Worm (Caenorhabditis elegans): ENCODE measurements around the gene clec-210.

Gene clec-210

ce11 chrV:3118167-3118566, at the start of gene clec-210:
TSS of gene clec-210 (plus strand) at chrV:3118377.
- TF ChIP-seq dmd-6 (GFP tag; IDR thresholded peaks at IDR 0.05) (peak; percentile 50), nhr-28 (tag; optimal IDR thresholded peaks at IDR 0.05) (peak; percentile 92), pqm-1 (tag; optimal IDR thresholded peaks at IDR 0.05) (peak; percentile 52), jun-1 (tag; optimal IDR thresholded peaks at IDR 0.05) (no peak)

ce11 chrV:3069101-3069500, 49.1 kb upstream of the clec-210 start, which contains the start of gene str-40:
TSS of gene str-40 (minus strand) at chrV:3069201.
- TF ChIP-seq nhr-25 (tag; optimal IDR thresholded peaks at IDR 0.05; ENCODE audit: borderline replicate concordance, insufficient read depth) (no peak), pqm-1 (tag; optimal IDR thresholded peaks at IDR 0.05) (no peak), F10B5.3 (tag; optimal IDR thresholded peaks at IDR 0.05) (no peak), nhr-6 (tag; optimal IDR thresholded peaks at IDR 0.05) (no peak), sdz-12 (GFP tag; optimal IDR thresholded peaks at IDR 0.05) (no peak), nhr-77 (tag; optimal IDR thresholded peaks at IDR 0.05) (no peak), saeg-2 (GFP tag; IDR thresholded peaks at IDR 0.05) (no peak)

ce11 chrV:3071548-3071947, 46.6 kb upstream of the clec-210 start, which contains the start of gene C50H11.13:
TSS of gene C50H11.13 (minus strand) at chrV:3071648.
- TF ChIP-seq jun-1 (tag; optimal IDR thresholded peaks at IDR 0.05) (no peak), arid-1 (GFP tag; conservative IDR thresholded peaks at IDR 0.05) (no peak), aly-2 (tag; optimal IDR thresholded peaks at IDR 0.05) (no peak), egl-27 (tag; optimal IDR thresholded peaks at IDR 0.05) (no peak), D1046.2 (GFP tag; IDR thresholded peaks at IDR 0.05) (no peak), nhr-41 (GFP tag; IDR thresholded peaks at IDR 0.05) (no peak), ceh-82 (tag; optimal IDR thresholded peaks at IDR 0.05) (no peak), vab-7 (GFP tag; IDR thresholded peaks at IDR 0.05) (no peak), lir-3 (tag; optimal IDR thresholded peaks at IDR 0.05) (no peak), daf-19 (GFP tag; conservative IDR thresholded peaks at IDR 0.05) (no peak), ces-1 (GFP tag; optimal IDR thresholded peaks at IDR 0.05) (no peak), lim-7 (GFP tag; IDR thresholded peaks at IDR 0.05) (no peak), hlh-11 (tag; optimal IDR thresholded peaks at IDR 0.05) (no peak), lin-29 (GFP tag; IDR thresholded peaks at IDR 0.05) (no peak), snpc-4 (tag; optimal IDR thresholded peaks at IDR 0.05) (no peak), rbr-2 (tag; optimal IDR thresholded peaks at IDR 0.05) (no peak), Y5F2A.4 (GFP tag; optimal IDR thresholded peaks at IDR 0.05) (no peak), set-16 (GFP tag; IDR thresholded peaks at IDR 0.05) (no peak), daf-12 (tag; optimal IDR thresholded peaks at IDR 0.05) (no peak), R02D3.7 (tag; optimal IDR thresholded peaks at IDR 0.05) (no peak)

- TF ChIP-seq unc-62 (GFP tag; optimal IDR thresholded peaks at IDR 0.05 in 1 of 2) (peak in 1 of 2 experiments; percentile 61), unc-62 (tag; optimal IDR thresholded peaks at IDR 0.05) (no peak), hlh-11 (tag; optimal IDR thresholded peaks at IDR 0.05) (no peak)
Measured at ce11 chrV:3080792-3081191, 37.4 kb upstream of the clec-210 start, which contains the start of gene srt-5. TSS of gene srt-5 (minus strand) at chrV:3080892.

ce11 chrV:3081471-3081870, 36.7 kb upstream of the clec-210 start, which contains the start of gene srt-7:
TSS of gene srt-7 (plus strand) at chrV:3081771.
- TF ChIP-seq nhr-77 (tag; optimal IDR thresholded peaks at IDR 0.05) (no peak), dmd-6 (GFP tag; IDR thresholded peaks at IDR 0.05) (no peak), nhr-237 (tag; optimal IDR thresholded peaks at IDR 0.05) (no peak), hlh-30 (tag; optimal IDR thresholded peaks at IDR 0.05; ENCODE audit: insufficient read depth) (no peak), ces-1 (GFP tag; optimal IDR thresholded peaks at IDR 0.05) (no peak), saeg-2 (GFP tag; IDR thresholded peaks at IDR 0.05) (no peak), nhr-25 (tag; optimal IDR thresholded peaks at IDR 0.05; ENCODE audit: borderline replicate concordance, insufficient read depth) (no peak), unc-130 (GFP tag; optimal IDR thresholded peaks at IDR 0.05) (no peak), nhr-10 (tag; optimal IDR thresholded peaks at IDR 0.05) (no peak), nhr-41 (GFP tag; IDR thresholded peaks at IDR 0.05) (no peak), vab-7 (GFP tag; IDR thresholded peaks at IDR 0.05) (no peak), mxl-3 (GFP tag; optimal IDR thresholded peaks at IDR 0.05) (no peak), F10B5.3 (tag; optimal IDR thresholded peaks at IDR 0.05) (no peak), Y105C5A.15 (GFP tag; IDR thresholded peaks at IDR 0.05) (no peak), daf-8 (GFP tag; IDR thresholded peaks at IDR 0.05) (no peak), daf-16 (GFP tag; optimal IDR thresholded peaks at IDR 0.05) (no peak), daf-16 (tag; optimal IDR thresholded peaks at IDR 0.05) (no peak), dpl-1 (GFP tag; optimal IDR thresholded peaks at IDR 0.05) (no peak), mdt-29 (GFP tag; IDR thresholded peaks at IDR 0.05) (no peak), daf-19 (GFP tag; conservative IDR thresholded peaks at IDR 0.05) (no peak), snpc-4 (tag; optimal IDR thresholded peaks at IDR 0.05) (no peak)
